Fruit fly (Drosophila melanogaster) whole organism, wandering third instar larva: ENCODE measurements around the gene CG9215.

Experiments
- Abd-B ChIP-seq: fragments of >200 bp; optimal IDR thresholded peaks from 2 replicates; lab custom pipeline; 2017; ENCODE audit warnings: missing biosample characterization, missing genetic modification characterization
- CrebA ChIP-seq: fragments of 200-800 bp; sonication (Bioruptor generic); optimal IDR thresholded peaks from 2 replicates; lab custom pipeline; 2016; ENCODE audit warnings: missing biosample characterization, mild to moderate bottlenecking, missing genetic modification characterization, borderline replicate concordance
- Dif ChIP-seq: fragments of 200-275, 200-300 bp; sonication (Bioruptor generic); optimal IDR thresholded peaks from 2 replicates; lab custom pipeline; 2018; ENCODE audit warnings: missing biosample characterization, missing genetic modification characterization; ENCODE audit not compliant: partially characterized antibody
- Hnf4 ChIP-seq: fragments of 200-800 bp; sonication (Bioruptor generic); optimal IDR thresholded peaks from 2 replicates; lab custom pipeline; 2016; ENCODE audit warnings: missing biosample characterization, mild to moderate bottlenecking, missing genetic modification characterization
- Hr78 ChIP-seq: fragments of >200 bp; optimal IDR thresholded peaks from 2 replicates; lab custom pipeline; 2017; ENCODE audit warnings: missing biosample characterization, missing genetic modification characterization
- Mio ChIP-seq: sonication (Bioruptor generic); optimal IDR thresholded peaks from 2 replicates; lab custom pipeline; 2016; ENCODE audit warnings: missing biosample characterization, missing genetic modification characterization
- Myc ChIP-seq: fragments of >200 bp; optimal IDR thresholded peaks from 2 replicates; lab custom pipeline; 2017
- lola ChIP-seq: fragments of >200 bp; optimal IDR thresholded peaks from 2 replicates; lab custom pipeline; 2017; ENCODE audit warnings: missing biosample characterization, missing genetic modification characterization
- pan ChIP-seq: fragments of >200 bp; optimal IDR thresholded peaks from 2 replicates; lab custom pipeline; 2017
- psq ChIP-seq: fragments of 200-800 bp; sonication (Bioruptor generic); optimal IDR thresholded peaks from 3 replicates; lab custom pipeline; 2017; ENCODE audit warnings: missing biosample characterization, mild to moderate bottlenecking, missing genetic modification characterization, moderate library complexity
- rgr ChIP-seq: fragments of 200-800 bp; sonication (Bioruptor generic); optimal IDR thresholded peaks from 3 replicates; lab custom pipeline; 2016; ENCODE audit warnings: missing biosample characterization, mild to moderate bottlenecking, missing genetic modification characterization
- sage ChIP-seq: fragments of 200-800 bp; sonication (Bioruptor generic); optimal IDR thresholded peaks from 2 replicates; lab custom pipeline; 2016; ENCODE audit warnings: missing biosample characterization, mild to moderate bottlenecking, missing genetic modification characterization
- usp ChIP-seq: fragments of >200 bp; optimal IDR thresholded peaks from 2 replicates; lab custom pipeline; 2017; ENCODE audit warnings: missing biosample characterization, missing genetic modification characterization

DNA sequence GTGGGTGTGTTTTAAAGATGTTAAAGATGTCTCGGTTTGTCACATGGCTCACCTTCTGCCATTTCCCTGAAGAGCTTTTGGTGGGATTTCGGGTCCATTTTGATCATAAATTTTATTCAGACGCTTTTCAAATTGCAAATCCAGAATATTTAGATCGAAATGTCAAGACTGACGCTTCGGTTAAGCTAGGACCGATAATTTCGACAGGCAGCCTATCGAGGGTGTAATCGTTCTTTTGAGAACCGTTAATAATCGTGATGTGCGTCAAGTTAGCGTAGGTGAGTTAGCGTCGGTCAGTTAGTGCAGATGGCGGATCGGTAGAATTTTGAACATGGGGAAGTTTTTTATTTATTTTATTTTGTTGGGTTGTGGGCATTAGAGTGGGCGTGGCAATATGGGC is 7.1 kb downstream of the CG9215 start, which contains the start of gene CG42299:
- TF ChIP-seq rgr (GFP tag; lab: Kevin White, UChicago) (no peak), Hr78 (no peak), Myc (lab: Kevin White, UChicago) (no peak), Abd-B (GFP tag; lab: Kevin White, UChicago) (no peak), pan (lab: Kevin White, UChicago) (no peak), Dif (no peak), Mio (GFP tag; lab: Kevin White, UChicago) (no peak), psq (GFP tag; lab: Kevin White, UChicago) (no peak), Hnf4 (GFP tag; lab: Kevin White, UChicago) (no peak), CrebA (GFP tag; lab: Kevin White, UChicago) (no peak), lola (GFP tag; lab: Kevin White, UChicago) (no peak), sage (no peak), usp (no peak)
